Worm (Caenorhabditis elegans): Measurements from ENCODE around the gene dab-1.

DNA sequence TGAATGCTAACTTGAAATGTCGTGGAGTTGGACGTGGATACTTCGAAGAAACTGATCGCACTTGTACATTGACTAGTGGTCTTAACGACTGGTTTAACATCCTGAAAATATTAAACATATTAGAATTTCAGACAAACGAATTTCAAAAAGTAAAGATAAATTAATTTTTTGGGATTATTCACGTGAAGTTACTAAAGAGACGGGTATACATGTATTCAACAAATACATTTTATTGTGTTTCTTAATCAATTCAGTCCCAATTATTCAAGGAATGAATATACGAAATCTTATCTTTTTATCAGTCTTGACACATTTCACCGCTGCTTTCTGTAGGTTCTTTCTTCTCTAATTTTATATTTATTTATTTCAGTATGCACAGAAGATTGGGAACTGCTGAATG is 56.2 kb downstream of the dab-1 start, which contains the start of the genes mrpl-10 and clec-142:
- TF ChIP-seq elt-3 (tag; optimal IDR thresholded peaks at IDR 0.05) (no peak), nhr-237 (tag; optimal IDR thresholded peaks at IDR 0.05) (no peak), nhr-11 (tag; optimal IDR thresholded peaks at IDR 0.05) (no peak), dmd-4 (tag; optimal IDR thresholded peaks at IDR 0.05) (no peak), mab-5 (tag; optimal IDR thresholded peaks at IDR 0.05) (no peak), lin-13 (GFP tag; optimal IDR thresholded peaks at IDR 0.05) (no peak), sma-3 (GFP tag; optimal IDR thresholded peaks at IDR 0.05) (no peak), sem-4 (tag; optimal IDR thresholded peaks at IDR 0.05) (no peak), fos-1 (tag; optimal IDR thresholded peaks at IDR 0.05) (no peak), lin-39 (tag; optimal IDR thresholded peaks at IDR 0.05) (no peak), ztf-4 (tag; optimal IDR thresholded peaks at IDR 0.05) (no peak)

All from whole organism, L2 larva.